Worm (Caenorhabditis elegans) whole organism, mixed stage, embryonic: ENCODE measurements around the gene mtrr-1.

Experiments used
- lin-13 ChIP-seq: fragments of 150-350 bp; optimal IDR thresholded peaks from 2 replicates; lab custom pipeline; 2014; ENCODE audit warnings: missing biosample characterization, missing genetic modification characterization
- lsy-2 ChIP-seq: fragments of 150-350 bp; optimal IDR thresholded peaks from 2 replicates; lab custom pipeline; 2014; ENCODE audit warnings: missing biosample characterization, missing genetic modification characterization
- mab-5 ChIP-seq: fragments of 150-350 bp; optimal IDR thresholded peaks from 2 replicates; lab custom pipeline; 2014; ENCODE audit warnings: missing biosample characterization, missing genetic modification characterization
- nhr-237 ChIP-seq: fragments of 150-350 bp; optimal IDR thresholded peaks from 2 replicates; lab custom pipeline; 2014; ENCODE audit warnings: missing biosample characterization, missing genetic modification characterization
- unc-120 ChIP-seq: sonication (generic microtip); optimal IDR thresholded peaks from 2 replicates; lab custom pipeline; 2017; ENCODE audit warnings: missing genetic modification characterization, missing compliant biosample characterization; ENCODE audit not compliant: poor library complexity, severe bottlenecking
- unc-39 ChIP-seq: fragments of 150-350 bp; optimal IDR thresholded peaks from 2 replicates; lab custom pipeline; 2014; ENCODE audit warnings: missing biosample characterization, missing genetic modification characterization
- ztf-11 ChIP-seq: fragments of 150-350 bp; optimal IDR thresholded peaks from 2 replicates; lab custom pipeline; 2014; ENCODE audit warnings: missing biosample characterization, missing genetic modification characterization

DNA sequence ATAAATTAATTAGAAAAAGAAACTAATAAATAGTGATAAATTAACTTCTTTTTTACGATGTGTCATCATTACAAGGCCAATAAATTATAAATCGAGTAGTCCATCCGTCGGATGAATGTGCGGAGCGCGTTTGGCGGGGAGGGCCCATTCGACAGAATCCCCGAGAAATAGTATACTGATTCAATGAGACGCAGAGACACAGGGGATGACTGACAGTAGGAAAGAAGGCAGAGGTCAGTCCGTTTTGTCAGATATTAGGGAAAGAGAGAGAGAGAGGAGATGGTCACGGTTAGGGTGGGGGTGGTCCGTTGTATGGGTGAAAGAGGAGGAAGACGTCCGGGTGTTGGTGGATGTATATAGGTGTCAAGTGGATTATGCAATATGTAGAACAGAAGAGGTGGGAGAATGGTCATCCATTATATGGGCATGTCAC is 22.9 kb downstream of the mtrr-1 start:
- TF ChIP-seq unc-39, result no peak
- peak; percentile 61 for TF ChIP-seq ztf-11 (tag; lab: Kevin White, UChicago)
- TF ChIP-seq nhr-237 (tag; lab: Kevin White, UChicago), result no peak
- peak; percentile 26 for TF ChIP-seq unc-120
- TF ChIP-seq lin-13 (tag; lab: Kevin White, UChicago), result peak; percentile 39
- TF ChIP-seq lsy-2, result no peak
- peak; percentile 57 for TF ChIP-seq mab-5 (tag; lab: Kevin White, UChicago)
